Worm (Caenorhabditis elegans): ENCODE measurements around the gene C40H1.9.

Gene C40H1.9

ce11 chrIII:9355412-9355969, 35.8 kb downstream of the C40H1.9 start, which contains the start of gene chtb-1:
TSS of gene chtb-1 (minus strand) at chrIII:9355462.
- TF ChIP-seq set-16 (GFP tag; IDR thresholded peaks at IDR 0.05) (peak; percentile 52), nhr-76 (tag; optimal IDR thresholded peaks at IDR 0.05) (no peak)

ce11 chrIII:9359060-9359459, 39.3 kb downstream of the C40H1.9 start, which contains the start of gene K04H4.5:
TSS of gene K04H4.5 (plus strand) at chrIII:9359360.
- no peak for TF ChIP-seq daf-19 (GFP tag; conservative IDR thresholded peaks at IDR 0.05)

- TF ChIP-seq aha-1 (tag), result peak; percentile 80
- no peak for TF ChIP-seq ces-1 (GFP tag; optimal IDR thresholded peaks at IDR 0.05)
Observed at ce11 chrIII:9361228-9361627, 41.5 kb downstream of the C40H1.9 start, which contains the start of gene flp-25. TSS of gene flp-25 (plus strand) at chrIII:9361528.

ce11 chrIII:9366376-9366775, 46.6 kb downstream of the C40H1.9 start:
- TF ChIP-seq nhr-28 (tag; optimal IDR thresholded peaks at IDR 0.05), result peak; percentile 65
- TF ChIP-seq dmd-6 (GFP tag; IDR thresholded peaks at IDR 0.05), result peak; percentile 29; the same call in 1 of the 2 replicates
- TF ChIP-seq ceh-32 (tag; optimal IDR thresholded peaks at IDR 0.05; ENCODE audit: poor library complexity), result no peak
- TF ChIP-seq unc-62 (GFP tag; optimal IDR thresholded peaks at IDR 0.05 in 1 of 2), result peak in 1 of 2 experiments; percentile 83
- no peak for TF ChIP-seq unc-62 (tag; optimal IDR thresholded peaks at IDR 0.05)
- no peak for TF ChIP-seq nhr-48 (tag; optimal IDR thresholded peaks at IDR 0.05)

- TF ChIP-seq dpl-1 (GFP tag; optimal IDR thresholded peaks at IDR 0.05) (no peak), lin-1 (GFP tag; IDR thresholded peaks at IDR 0.05) (no peak), unc-130 (GFP tag; optimal IDR thresholded peaks at IDR 0.05) (no peak), vab-7 (GFP tag; IDR thresholded peaks at IDR 0.05) (no peak), ztf-7 (tag; optimal IDR thresholded peaks at IDR 0.05) (no peak), nhr-6 (tag; optimal IDR thresholded peaks at IDR 0.05) (no peak), F10B5.3 (tag; optimal IDR thresholded peaks at IDR 0.05) (no peak), saeg-2 (GFP tag; IDR thresholded peaks at IDR 0.05) (no peak), spr-1 (tag; optimal IDR thresholded peaks at IDR 0.05) (no peak), snpc-4 (tag; optimal IDR thresholded peaks at IDR 0.05) (no peak), hlh-11 (tag; optimal IDR thresholded peaks at IDR 0.05) (no peak)
Observed at ce11 chrIII:9366971-9367370, 47.2 kb downstream of the C40H1.9 start, which contains the start of gene crn-6. TSS of gene crn-6 (plus strand) at chrIII:9367271.
